Worm (Caenorhabditis elegans) whole organism, L1 larva: Measurements from ENCODE around the gene frpr-6.

Experiments
- F16B12.6 ChIP-seq: fragments of 150-350 bp; optimal IDR thresholded peaks from 2 replicates; lab custom pipeline; 2014; ENCODE audit warnings: missing biosample characterization, missing genetic modification characterization
- Y116A8C.19 ChIP-seq: sonication (generic microtip); optimal IDR thresholded peaks from 2 replicates; lab custom pipeline; 2016; ENCODE audit warnings: missing compliant biosample characterization, missing genetic modification characterization, borderline replicate concordance
- aly-2 ChIP-seq: fragments of 150-350 bp; optimal IDR thresholded peaks from 2 replicates; lab custom pipeline; 2014; ENCODE audit warnings: missing biosample characterization, missing genetic modification characterization
- blmp-1 ChIP-seq: fragments of 150-350 bp; optimal IDR thresholded peaks from 2 replicates; lab custom pipeline; 2014; ENCODE audit warnings: missing biosample characterization, missing genetic modification characterization
- ceh-63 ChIP-seq: fragments of 200-800 bp; sonication (Bioruptor generic); optimal IDR thresholded peaks from 2 replicates; lab custom pipeline; 2018; ENCODE audit warnings: mild to moderate bottlenecking, missing genetic modification characterization, missing compliant biosample characterization
- ceh-8 ChIP-seq: fragments of 200-800 bp; sonication (Bioruptor generic); optimal IDR thresholded peaks from 2 replicates; lab custom pipeline; 2018; ENCODE audit warnings: mild to moderate bottlenecking, missing genetic modification characterization, moderate library complexity, missing compliant biosample characterization
- ceh-82 ChIP-seq, 3 experiments: fragments of 150-350 bp in 1 of 3; sonication (generic microtip) in 2 of 3; optimal IDR thresholded peaks; 2 replicates each; lab custom pipeline; 2014 to 2017; ENCODE audit warnings: missing biosample characterization in 3 of 3, missing genetic modification characterization in 3 of 3
- ceh-88 ChIP-seq: fragments of 200-800 bp; sonication (Bioruptor generic); IDR thresholded peaks from 2 replicates; pipeline ENCODE4 v1.3.6; 2022; ENCODE audit warnings: missing genetic modification characterization, missing compliant biosample characterization
- ceh-90 ChIP-seq: sonication (generic microtip); optimal IDR thresholded peaks from 2 replicates; lab custom pipeline; 2016; ENCODE audit warnings: missing genetic modification characterization, missing compliant biosample characterization
- dpl-1 ChIP-seq, 3 experiments: fragments of 150-350 bp in 2 of 3; sonication (generic microtip) in 1 of 3; optimal IDR thresholded peaks; 2 replicates each; lab custom pipeline; 2014 to 2017; ENCODE audit warnings: missing biosample characterization in 3 of 3, missing genetic modification characterization in 3 of 3, missing genetic modification reagents in 3 of 3
- efl-1 ChIP-seq, 4 experiments: fragments of 150-350 bp; optimal IDR thresholded peaks in 3 of 4; peaks in 1 of 4; 1 replicate in 1 of 4; 2 replicates in 3 of 4; lab custom pipeline; 2014; ENCODE audit warnings: missing biosample characterization in 2 of 4, missing genetic modification characterization in 2 of 4, missing genetic modification reagents in 2 of 4
- efl-3 ChIP-seq: fragments of 200-800 bp; sonication (Bioruptor generic); optimal IDR thresholded peaks from 2 replicates; lab custom pipeline; 2018; ENCODE audit warnings: mild to moderate bottlenecking, missing genetic modification characterization, missing compliant biosample characterization
- egl-13 ChIP-seq: sonication (generic microtip); optimal IDR thresholded peaks from 2 replicates; lab custom pipeline; 2016; ENCODE audit warnings: missing genotype, missing genetic modification reagents, missing genetic modification characterization, missing compliant biosample characterization
- egl-27 ChIP-seq, 2 experiments: fragments of 150-350 bp in 1 of 2; sonication (generic microtip); optimal IDR thresholded peaks; 3 replicates each; lab custom pipeline; 2017 to 2018; ENCODE audit warnings: missing biosample characterization in 2 of 2, missing genetic modification characterization in 2 of 2, missing genetic modification reagents in 2 of 2
- elt-3 ChIP-seq, 6 experiments: fragments of 150-350 bp in 1 of 6; sonication (generic microtip); optimal IDR thresholded peaks; 2 replicates each; lab custom pipeline; 2017 to 2018; ENCODE audit warnings: missing biosample characterization in 6 of 6, missing genetic modification characterization in 6 of 6, inconsistent platforms in 1 of 6
- fkh-10 ChIP-seq: sonication (generic microtip); optimal IDR thresholded peaks from 2 replicates; lab custom pipeline; 2017; ENCODE audit warnings: missing biosample characterization, missing genetic modification reagents, missing genetic modification characterization
- fkh-4 ChIP-seq: sonication (generic microtip); optimal IDR thresholded peaks from 2 replicates; lab custom pipeline; 2016; ENCODE audit warnings: missing compliant biosample characterization, missing genetic modification characterization, borderline replicate concordance
- fkh-8 ChIP-seq: sonication (generic microtip); optimal IDR thresholded peaks from 2 replicates; lab custom pipeline; 2016; ENCODE audit warnings: mild to moderate bottlenecking, missing genetic modification characterization, missing compliant biosample characterization
- fos-1 ChIP-seq: fragments of 150-350 bp; optimal IDR thresholded peaks from 2 replicates; lab custom pipeline; 2014; ENCODE audit warnings: missing biosample characterization, missing genetic modification characterization
- grh-1 ChIP-seq: fragments of 200-800 bp; sonication (Bioruptor generic); IDR thresholded peaks from 2 replicates; pipeline ENCODE4 v1.3.6; 2022; ENCODE audit warnings: missing genetic modification reagents, missing genetic modification characterization, missing compliant biosample characterization
- hlh-4 ChIP-seq: sonication (generic microtip); optimal IDR thresholded peaks from 2 replicates; lab custom pipeline; 2016; ENCODE audit warnings: mild to moderate bottlenecking, missing genetic modification characterization, missing compliant biosample characterization
- isw-1 ChIP-seq: fragments of 200-800 bp; sonication (Bioruptor generic); IDR thresholded peaks from 2 replicates; pipeline ENCODE4 v1.3.6; 2022; ENCODE audit warnings: missing genetic modification characterization, missing compliant biosample characterization
- lin-13 ChIP-seq: fragments of 150-350 bp; optimal IDR thresholded peaks from 2 replicates; lab custom pipeline; 2014; ENCODE audit warnings: missing biosample characterization, missing genetic modification reagents, missing genetic modification characterization
- lin-14 ChIP-seq: fragments of 200-800 bp; sonication (Bioruptor generic); optimal IDR thresholded peaks from 2 replicates; lab custom pipeline; 2018; ENCODE audit warnings: mild to moderate bottlenecking, missing genetic modification characterization, moderate library complexity, missing compliant biosample characterization
- lin-15B ChIP-seq: fragments of 150-350 bp; sonication (generic microtip); optimal IDR thresholded peaks from 3 replicates; lab custom pipeline; 2014; ENCODE audit warnings: missing biosample characterization, missing genetic modification characterization
- lin-35 ChIP-seq, 2 experiments: fragments of 150-350 bp; optimal IDR thresholded peaks; 2 replicates each; lab custom pipeline; 2014; ENCODE audit warnings: missing biosample characterization in 2 of 2, missing genetic modification characterization in 2 of 2, missing genetic modification reagents in 2 of 2
- lir-3 ChIP-seq: sonication (generic microtip); optimal IDR thresholded peaks from 2 replicates; lab custom pipeline; 2016; ENCODE audit warnings: mild to moderate bottlenecking, missing genetic modification characterization, moderate library complexity, missing compliant biosample characterization; ENCODE audit not compliant: poor library complexity
- mab-9 ChIP-seq: fragments of 200-800 bp; sonication (Bioruptor generic); IDR thresholded peaks from 2 replicates; pipeline ENCODE4 v1.3.6; 2022; ENCODE audit warnings: missing genetic modification reagents, missing genetic modification characterization, missing compliant biosample characterization
- mef-2 ChIP-seq: fragments of 150-350 bp; optimal IDR thresholded peaks from 2 replicates; lab custom pipeline; 2014; ENCODE audit warnings: missing biosample characterization, missing genetic modification characterization
- mep-1 ChIP-seq: fragments of 150-350 bp; optimal IDR thresholded peaks from 2 replicates; lab custom pipeline; 2014; ENCODE audit warnings: missing biosample characterization, missing genetic modification characterization
- nhr-11 ChIP-seq: fragments of 150-350 bp; optimal IDR thresholded peaks from 2 replicates; lab custom pipeline; 2014; ENCODE audit warnings: missing biosample characterization, missing genetic modification characterization
- nhr-12 ChIP-seq: sonication (generic microtip); optimal IDR thresholded peaks from 2 replicates; lab custom pipeline; 2017; ENCODE audit warnings: missing biosample characterization, missing genetic modification characterization
- nhr-20 ChIP-seq: sonication (generic microtip); optimal IDR thresholded peaks from 2 replicates; lab custom pipeline; 2016; ENCODE audit warnings: mild to moderate bottlenecking, missing genetic modification characterization, missing compliant biosample characterization
- nhr-28 ChIP-seq: fragments of 150-350 bp; optimal IDR thresholded peaks from 2 replicates; lab custom pipeline; 2014; ENCODE audit warnings: missing biosample characterization, missing genetic modification characterization
- nhr-47 ChIP-seq: sonication (generic microtip); optimal IDR thresholded peaks from 2 replicates; lab custom pipeline; 2016; ENCODE audit warnings: mild to moderate bottlenecking, missing genetic modification characterization, moderate library complexity, missing compliant biosample characterization
- nhr-71 ChIP-seq: sonication (generic microtip); optimal IDR thresholded peaks from 2 replicates; lab custom pipeline; 2016; ENCODE audit warnings: mild to moderate bottlenecking, missing genetic modification characterization, moderate library complexity, missing compliant biosample characterization
- nhr-77 ChIP-seq: fragments of 150-350 bp; optimal IDR thresholded peaks from 2 replicates; lab custom pipeline; 2014; ENCODE audit warnings: missing biosample characterization, missing genetic modification characterization
- nhr-90 ChIP-seq: sonication (generic microtip); optimal IDR thresholded peaks from 2 replicates; lab custom pipeline; 2016; ENCODE audit warnings: mild to moderate bottlenecking, missing genetic modification characterization, missing compliant biosample characterization; ENCODE audit not compliant: poor library complexity
- pag-3 ChIP-seq: sonication (generic microtip); optimal IDR thresholded peaks from 2 replicates; lab custom pipeline; 2017; ENCODE audit warnings: missing genetic modification characterization, mild to moderate bottlenecking, missing compliant biosample characterization, antibody characterized with exemption, borderline replicate concordance; ENCODE audit not compliant: insufficient read depth
- snpc-4 ChIP-seq: fragments of 150-350 bp; optimal IDR thresholded peaks from 2 replicates; lab custom pipeline; 2014; ENCODE audit warnings: missing biosample characterization, missing genetic modification characterization
- sox-4 ChIP-seq: sonication (generic microtip); optimal IDR thresholded peaks from 2 replicates; lab custom pipeline; 2016; ENCODE audit warnings: missing genetic modification characterization, missing compliant biosample characterization
- sup-37 ChIP-seq: fragments of 200-800 bp; sonication (Bioruptor generic); optimal IDR thresholded peaks from 2 replicates; lab custom pipeline; 2018; ENCODE audit warnings: mild to moderate bottlenecking, missing genetic modification characterization, missing compliant biosample characterization
- swsn-7 ChIP-seq: sonication (generic microtip); optimal IDR thresholded peaks from 2 replicates; lab custom pipeline; 2016; ENCODE audit warnings: missing genetic modification characterization, missing compliant biosample characterization
- tbx-2 ChIP-seq: sonication (generic microtip); optimal IDR thresholded peaks from 2 replicates; lab custom pipeline; 2016; ENCODE audit warnings: missing genetic modification characterization, missing compliant biosample characterization
- tlp-1 ChIP-seq: fragments of 150-350 bp; optimal IDR thresholded peaks from 2 replicates; lab custom pipeline; 2014; ENCODE audit warnings: missing biosample characterization, missing genetic modification characterization
- unc-130 ChIP-seq: fragments of 150-350 bp; optimal IDR thresholded peaks from 2 replicates; lab custom pipeline; 2017; ENCODE audit warnings: missing biosample characterization, missing genetic modification characterization, inconsistent platforms
- zag-1 ChIP-seq: fragments of 150-350 bp; optimal IDR thresholded peaks from 2 replicates; lab custom pipeline; 2014; ENCODE audit warnings: missing biosample characterization, missing genetic modification characterization
- zip-4 ChIP-seq: fragments of 200-800 bp; sonication (Bioruptor generic); optimal IDR thresholded peaks from 2 replicates; lab custom pipeline; 2018; ENCODE audit warnings: mild to moderate bottlenecking, missing genetic modification characterization, moderate library complexity, missing compliant biosample characterization
- ztf-11 ChIP-seq, 2 experiments: sonication (generic microtip); optimal IDR thresholded peaks; 2 replicates each; lab custom pipeline; 2016 to 2017; ENCODE audit warnings: missing genetic modification characterization in 2 of 2, missing biosample characterization in 1 of 2, missing compliant biosample characterization in 1 of 2

Gene frpr-6

DNA sequence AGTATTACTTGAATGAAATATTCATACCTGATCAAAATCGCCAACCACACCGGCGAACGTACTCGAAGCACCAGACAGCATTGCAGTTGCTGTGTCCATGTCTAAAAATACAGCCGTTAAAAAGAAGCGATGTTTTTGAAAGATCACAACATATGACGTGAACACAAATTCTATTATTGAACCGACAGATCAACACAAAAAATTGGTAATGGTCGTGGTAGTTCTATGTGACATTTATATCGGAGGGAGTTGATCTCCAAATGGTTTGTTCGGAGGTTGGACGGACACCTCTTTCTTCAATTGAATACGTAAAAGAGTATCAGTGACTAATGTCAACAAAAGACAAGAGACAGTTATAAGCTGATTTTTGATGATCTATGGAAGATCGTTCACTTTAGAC, 40.3 kb upstream of the frpr-6 start, which contains the start of gene pitr-3:
TSS of gene pitr-3 (minus strand) at position 101 of the 400 bp plus-strand sequence.
- TF ChIP-seq nhr-28 (no peak), nhr-12 (tag; lab: Kevin White, UChicago) (no peak), nhr-11 (tag; lab: Kevin White, UChicago) (no peak), snpc-4 (tag; lab: Kevin White, UChicago) (no peak), Y116A8C.19 (tag; lab: Kevin White, UChicago) (no peak), lin-14 (GFP tag; lab: Kevin White, UChicago) (no peak), swsn-7 (tag; lab: Kevin White, UChicago) (no peak), tlp-1 (tag; lab: Kevin White, UChicago) (no peak), ceh-63 (GFP tag; lab: Kevin White, UChicago) (no peak), hlh-4 (tag; lab: Kevin White, UChicago) (no peak), zip-4 (no peak), nhr-90 (tag; lab: Kevin White, UChicago) (no peak), ceh-8 (no peak), fkh-10 (GFP tag; lab: Kevin White, UChicago) (no peak), mab-9 (no peak), nhr-20 (no peak)

DNA sequence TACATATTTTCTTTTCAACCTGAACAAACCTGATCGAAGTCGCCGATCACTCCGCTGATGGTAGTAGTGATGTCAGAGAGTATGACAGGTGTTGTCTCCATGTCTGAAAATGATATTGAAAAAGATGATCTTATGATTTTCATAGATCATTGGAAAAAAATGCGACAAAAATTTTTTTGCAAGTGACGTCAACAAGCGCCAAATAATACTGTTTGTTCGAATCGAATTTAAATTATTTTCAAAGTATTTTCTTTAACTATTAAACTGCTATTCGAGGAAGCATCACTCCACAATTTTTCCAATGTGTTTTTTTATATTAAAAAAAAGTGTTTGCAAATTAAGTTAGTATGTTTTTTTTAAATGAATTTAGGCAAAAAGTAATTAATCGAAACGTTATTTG, 36.7 kb upstream of the frpr-6 start, which contains the start of gene pitr-2:
TSS of gene pitr-2 (minus strand) at position 101 of the 400 bp plus-strand sequence.
- no peak for TF ChIP-seq nhr-77 (tag; lab: Kevin White, UChicago)
- TF ChIP-seq nhr-47 (tag; lab: Kevin White, UChicago): no peak
- no peak for TF ChIP-seq fkh-8 (tag; lab: Kevin White, UChicago)
- no peak for TF ChIP-seq blmp-1
- no peak for TF ChIP-seq isw-1
- no peak for TF ChIP-seq lir-3 (tag; lab: Kevin White, UChicago)
- no peak for TF ChIP-seq nhr-90 (tag; lab: Kevin White, UChicago)
- TF ChIP-seq fos-1 (tag; lab: Kevin White, UChicago): no peak
- TF ChIP-seq ceh-82 (tag; optimal IDR thresholded peaks at IDR 0.05; lab: Kevin White, UChicago): no peak
- no peak for TF ChIP-seq dpl-1 (GFP tag; optimal IDR thresholded peaks at IDR 0.05; lab: Kevin White, UChicago)
- no peak for TF ChIP-seq mab-9
- TF ChIP-seq mef-2: no peak

ce11 chrV:9133950-9134349, 33.0 kb upstream of the frpr-6 start, which contains the start of gene B0222.1:
TSS of gene B0222.1 (plus strand) at chrV:9134255.
- TF ChIP-seq lin-13 (GFP tag; lab: Kevin White, UChicago): no peak
- no peak for TF ChIP-seq egl-13 (tag; lab: Kevin White, UChicago)
- TF ChIP-seq tbx-2 (tag; lab: Kevin White, UChicago): no peak
- no peak for TF ChIP-seq zip-4
- TF ChIP-seq F16B12.6 (tag; lab: Kevin White, UChicago): no peak
- no peak for TF ChIP-seq ceh-88
- no peak for TF ChIP-seq fos-1 (tag; lab: Kevin White, UChicago)
- no peak for TF ChIP-seq sup-37 (GFP tag; lab: Kevin White, UChicago)
- TF ChIP-seq lin-15B (tag; lab: Kevin White, UChicago): no peak
- no peak for TF ChIP-seq pag-3
- no peak for TF ChIP-seq unc-130 (tag; lab: Kevin White, UChicago)
- TF ChIP-seq ceh-90: no peak
- no peak for TF ChIP-seq egl-27 (tag; optimal IDR thresholded peaks at IDR 0.05; lab: Kevin White, UChicago)
- TF ChIP-seq sox-4 (tag; lab: Kevin White, UChicago): peak; percentile 9
- TF ChIP-seq lin-35 (GFP tag; optimal IDR thresholded peaks at IDR 0.05; lab: Kevin White, UChicago): no peak
- no peak for TF ChIP-seq ztf-11 (tag; optimal IDR thresholded peaks at IDR 0.05; lab: Kevin White, UChicago)
- no peak for TF ChIP-seq zag-1 (tag; lab: Kevin White, UChicago)
- TF ChIP-seq grh-1: no peak
- TF ChIP-seq nhr-90 (tag; lab: Kevin White, UChicago): no peak
- no peak for TF ChIP-seq mep-1 (tag; lab: Kevin White, UChicago)
- TF ChIP-seq aly-2 (tag; lab: Kevin White, UChicago): no peak
- no peak for TF ChIP-seq efl-3 (GFP tag; lab: Kevin White, UChicago)
- TF ChIP-seq nhr-71 (tag; lab: Kevin White, UChicago): peak; percentile 72
- no peak for TF ChIP-seq fkh-4 (tag; lab: Kevin White, UChicago)
- no peak for TF ChIP-seq nhr-12 (tag; lab: Kevin White, UChicago)
- no peak for TF ChIP-seq dpl-1 (GFP tag; optimal IDR thresholded peaks at IDR 0.05; lab: Kevin White, UChicago)
- TF ChIP-seq efl-1 (optimal IDR thresholded peaks at IDR 0.05; lab: Kevin White, UChicago): no peak
- TF ChIP-seq efl-1 (GFP tag; optimal IDR thresholded peaks at IDR 0.05 in 1 of 2; lab: Kevin White, UChicago): no peak
- TF ChIP-seq elt-3 (tag; optimal IDR thresholded peaks at IDR 0.05; lab: Kevin White, UChicago): no peak
